Fruit fly (Drosophila melanogaster): ENCODE data around the gene CG6845.
A peak's percentile ranks its signal among the peaks of the same experiment; 100 is the strongest.

CG6845 gene

DNA sequence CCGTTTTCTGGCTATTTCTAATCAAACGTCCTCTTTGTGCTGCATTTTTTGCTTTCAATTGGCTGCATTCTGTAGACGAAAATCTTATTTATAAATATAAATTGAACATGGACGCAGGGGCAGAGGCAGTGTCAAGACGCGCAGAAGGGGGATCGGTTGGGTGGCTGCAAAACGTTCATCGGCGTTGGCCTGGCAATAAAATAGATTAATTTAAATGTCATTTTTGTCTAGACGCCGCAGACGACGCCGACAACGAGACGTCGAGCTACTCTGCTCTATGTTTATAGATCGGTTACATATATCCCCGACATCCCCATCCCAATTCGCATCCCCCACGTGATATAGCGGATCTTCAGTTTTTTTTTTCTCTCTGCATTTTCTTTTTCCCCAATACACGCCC lies 12.8 kb upstream of the CG6845 start:
- TF ChIP-seq CG14860 (GFP tag; IDR thresholded peaks at IDR 0.05; ENCODE audit: partially characterized antibody) (no peak), sr (GFP tag; IDR thresholded peaks at IDR 0.05) (peak; percentile 79; the same call in 2 of the 3 replicates), PHDP (tag; optimal IDR thresholded peaks at IDR 0.05) (no peak), hth (optimal IDR thresholded peaks at IDR 0.05) (no peak), vfl (GFP tag; optimal IDR thresholded peaks at IDR 0.05) (no peak), GATAe (GFP tag; conservative IDR thresholded peaks at IDR 0.05) (no peak), ranshi (GFP tag; IDR thresholded peaks at IDR 0.05) (no peak), schlank (tag; optimal IDR thresholded peaks at IDR 0.05) (no peak), NfI (GFP tag; optimal IDR thresholded peaks at IDR 0.05) (no peak), CG15514 (GFP tag; optimal IDR thresholded peaks at IDR 0.05) (no peak), Med (GFP tag) (peak; percentile 90), CG2199 (GFP tag; IDR thresholded peaks at IDR 0.05) (no peak), CG10366 (GFP tag; IDR thresholded peaks at IDR 0.05) (no peak), Sox102F (GFP tag; optimal IDR thresholded peaks at IDR 0.05) (no peak), CG10654 (GFP tag; optimal IDR thresholded peaks at IDR 0.05) (no peak), bsh (GFP tag; optimal IDR thresholded peaks at IDR 0.05) (no peak), cas (GFP tag; IDR thresholded peaks at IDR 0.05) (no peak), CG15696 (tag; optimal IDR thresholded peaks at IDR 0.05) (no peak), nerfin-2 (GFP tag; IDR thresholded peaks at IDR 0.05; ENCODE audit: partially characterized antibody) (no peak), unc-4 (GFP tag; IDR thresholded peaks at IDR 0.05; ENCODE audit: partially characterized antibody) (no peak), wdn (GFP tag; IDR thresholded peaks at IDR 0.05) (no peak), gem (tag; optimal IDR thresholded peaks at IDR 0.05) (no peak), fd96Cb (tag; optimal IDR thresholded peaks at IDR 0.05) (no peak), crol (GFP tag; IDR thresholded peaks at IDR 0.05) (peak; percentile 64), CoRest (tag; optimal IDR thresholded peaks at IDR 0.05) (no peak), CG10431 (GFP tag; optimal IDR thresholded peaks at IDR 0.05) (no peak), CG10543 (GFP tag; optimal IDR thresholded peaks at IDR 0.05) (peak; percentile 36), sens (GFP tag) (peak; percentile 71), CG4328 (GFP tag; optimal IDR thresholded peaks at IDR 0.05) (peak; percentile 41), CG31365 (tag; optimal IDR thresholded peaks at IDR 0.05) (no peak), tio (GFP tag; optimal IDR thresholded peaks at IDR 0.05) (no peak), odd (GFP tag; optimal IDR thresholded peaks at IDR 0.05) (no peak), dimm (GFP tag; IDR thresholded peaks at IDR 0.05) (no peak), D (optimal IDR thresholded peaks at IDR 0.05) (no peak), D (GFP tag; optimal IDR thresholded peaks at IDR 0.05) (no peak), CG32532 (GFP tag; IDR thresholded peaks at IDR 0.05) (0 out of 2 replicates have a peak, but pooled peaks have one; percentile 12), CG1024 (GFP tag; IDR thresholded peaks at IDR 0.05) (no peak), Deaf1 (tag; optimal IDR thresholded peaks at IDR 0.05) (no peak), maf-S (GFP tag; optimal IDR thresholded peaks at IDR 0.05) (no peak), jumu (GFP tag; optimal IDR thresholded peaks at IDR 0.05) (no peak), HLH54F (GFP tag; optimal IDR thresholded peaks at IDR 0.05) (no peak), chif (GFP tag; optimal IDR thresholded peaks at IDR 0.05) (no peak), CG42726 (GFP tag; IDR thresholded peaks at IDR 0.05; ENCODE audit: partially characterized antibody) (no peak), cwo (GFP tag; optimal IDR thresholded peaks at IDR 0.05) (peak; percentile 1), phol (tag; optimal IDR thresholded peaks at IDR 0.05) (no peak), Dek (tag; optimal IDR thresholded peaks at IDR 0.05) (no peak), CG7987 (GFP tag; optimal IDR thresholded peaks at IDR 0.05) (no peak), Hey (tag; optimal IDR thresholded peaks at IDR 0.05) (no peak), CG6813 (GFP tag; optimal IDR thresholded peaks at IDR 0.05) (no peak), CG12769 (tag; optimal IDR thresholded peaks at IDR 0.05) (peak; percentile 61), gt (GFP tag; IDR thresholded peaks at IDR 0.05) (no peak)

All from whole organism, embryonic.